Fruit fly (Drosophila melanogaster) whole organism, embryonic: ENCODE data around the gene CG8851.

ENCODE experiments used
- Atf3 ChIP-seq: fragments of 200-800 bp; sonication (Bioruptor generic); optimal IDR thresholded peaks from 3 replicates; lab custom pipeline; 2016; ENCODE audit warnings: missing biosample characterization, missing genetic modification characterization
- CG10321 ChIP-seq: fragments of 200-800 bp; sonication (Bioruptor generic); IDR thresholded peaks from 2 replicates; pipeline ENCODE4 v1.3.6; 2022; ENCODE audit warnings: missing biosample characterization, missing genetic modification characterization
- CG10959 ChIP-seq: fragments of 200-800 bp; sonication (Bioruptor generic); IDR thresholded peaks from 2 replicates; pipeline ENCODE4 v1.3.6; 2022; ENCODE audit warnings: missing biosample characterization, missing genetic modification characterization
- CG11093 ChIP-seq: fragments of 200-800 bp; sonication (Bioruptor generic); IDR thresholded peaks from 3 replicates; pipeline ENCODE4 v1.3.6; 2022; ENCODE audit warnings: missing biosample characterization, missing genetic modification characterization
- CG11456 ChIP-seq: fragments of 200-800 bp; sonication (Bioruptor generic); IDR thresholded peaks from 3 replicates; pipeline ENCODE4 v1.3.6; 2022; ENCODE audit warnings: missing biosample characterization, missing genetic modification characterization
- CG11504 ChIP-seq: fragments of 200-800 bp; sonication (Bioruptor generic); optimal IDR thresholded peaks from 3 replicates; lab custom pipeline; 2019; ENCODE audit warnings: missing biosample characterization, mild to moderate bottlenecking, missing genetic modification characterization, moderate library complexity
- CG12942 ChIP-seq: fragments of 200-800 bp; sonication (Bioruptor generic); optimal IDR thresholded peaks from 3 replicates; lab custom pipeline; 2016; ENCODE audit warnings: missing biosample characterization, missing genetic modification characterization
- CG15073 ChIP-seq: fragments of 200-800 bp; sonication (Bioruptor generic); optimal IDR thresholded peaks from 2 replicates; lab custom pipeline; 2016; ENCODE audit warnings: missing biosample characterization, missing genetic modification characterization
- CG15514 ChIP-seq: fragments of 200-800 bp; sonication (Bioruptor generic); optimal IDR thresholded peaks from 3 replicates; lab custom pipeline; 2017; ENCODE audit warnings: missing biosample characterization, missing genetic modification characterization, mild to moderate bottlenecking, moderate library complexity, missing genetic modification reagents
- CG15696 ChIP-seq: fragments of 200-800 bp; sonication (Bioruptor generic); optimal IDR thresholded peaks from 2 replicates; lab custom pipeline; 2019; ENCODE audit warnings: missing biosample characterization, mild to moderate bottlenecking, missing genetic modification characterization, moderate library complexity
- CG17912 ChIP-seq: fragments of 200-800 bp; sonication (Bioruptor generic); optimal IDR thresholded peaks from 2 replicates; lab custom pipeline; 2018; ENCODE audit warnings: missing biosample characterization, mild to moderate bottlenecking, missing genetic modification characterization
- CG18011 ChIP-seq: fragments of 200-800 bp; sonication (Bioruptor generic); optimal IDR thresholded peaks from 2 replicates; lab custom pipeline; 2017; ENCODE audit warnings: missing biosample characterization, missing genetic modification characterization, mild to moderate bottlenecking, moderate library complexity, missing genotype
- CG2202 ChIP-seq: fragments of 200-800 bp; sonication (Bioruptor generic); optimal IDR thresholded peaks from 2 replicates; lab custom pipeline; 2018; ENCODE audit warnings: missing biosample characterization, mild to moderate bottlenecking, missing genetic modification characterization
- CG3407 ChIP-seq: fragments of 200-800 bp; sonication (Bioruptor generic); optimal IDR thresholded peaks from 2 replicates; lab custom pipeline; 2018; ENCODE audit warnings: missing biosample characterization, mild to moderate bottlenecking, missing genetic modification characterization
- CG34224 ChIP-seq: fragments of 200-800 bp; sonication (Bioruptor generic); IDR thresholded peaks from 3 replicates; pipeline ENCODE4 v1.3.6; 2022; ENCODE audit warnings: missing biosample characterization, missing genetic modification characterization; ENCODE audit not compliant: partially characterized antibody
- CG6272 ChIP-seq: fragments of 200-800 bp; sonication (Bioruptor generic); IDR thresholded peaks from 2 replicates; pipeline ENCODE4 v1.3.6; 2022; ENCODE audit warnings: missing biosample characterization, missing genetic modification characterization
- CG7556 ChIP-seq: fragments of 200-800 bp; sonication (Bioruptor generic); optimal IDR thresholded peaks from 2 replicates; lab custom pipeline; 2017; ENCODE audit warnings: missing biosample characterization, mild to moderate bottlenecking, missing genetic modification characterization
- CG7786 ChIP-seq: fragments of 200-800 bp; sonication (Bioruptor generic); optimal IDR thresholded peaks from 2 replicates; lab custom pipeline; 2016; ENCODE audit warnings: missing biosample characterization, missing genetic modification characterization
- CG7839 ChIP-seq: fragments of 200-800 bp; sonication (Bioruptor generic); optimal IDR thresholded peaks from 3 replicates; lab custom pipeline; 2018; ENCODE audit warnings: missing biosample characterization, mild to moderate bottlenecking, missing genetic modification characterization, moderate library complexity
- CG8290 ChIP-seq, 3 experiments: fragments of 200-800 bp; sonication (Bioruptor generic); optimal IDR thresholded peaks; 2 replicates each; lab custom pipeline; 2016 to 2019; ENCODE audit warnings: missing biosample characterization in 3 of 3, missing genetic modification characterization in 3 of 3, mild to moderate bottlenecking in 2 of 3, moderate library complexity in 1 of 3
- CG9437 ChIP-seq: fragments of 200-800 bp; sonication (Bioruptor generic); optimal IDR thresholded peaks from 2 replicates; lab custom pipeline; 2018; ENCODE audit warnings: missing biosample characterization, mild to moderate bottlenecking, missing genetic modification characterization
- CG9932 ChIP-seq: fragments of 200-800 bp; sonication (Bioruptor generic); IDR thresholded peaks from 2 replicates; pipeline ENCODE4 v1.3.6; 2022; ENCODE audit warnings: missing biosample characterization, missing genetic modification characterization
- CTCF ChIP-seq: fragments of 200-800 bp; sonication (Bioruptor generic); optimal IDR thresholded peaks from 2 replicates; lab custom pipeline; 2017; ENCODE audit warnings: missing biosample characterization, mild to moderate bottlenecking, missing genetic modification characterization, moderate library complexity
- Dek ChIP-seq: fragments of 200-800 bp; sonication (Bioruptor generic); optimal IDR thresholded peaks from 3 replicates; lab custom pipeline; 2019; ENCODE audit warnings: missing biosample characterization, mild to moderate bottlenecking, missing genetic modification characterization, moderate library complexity
- Doc3 ChIP-seq: fragments of 200-800 bp; sonication (Bioruptor generic); IDR thresholded peaks from 3 replicates; pipeline ENCODE4 v1.3.6; 2022; ENCODE audit warnings: missing biosample characterization, missing genetic modification characterization; ENCODE audit not compliant: partially characterized antibody
- Fer3 ChIP-seq: fragments of 200-800 bp; sonication (Bioruptor generic); optimal IDR thresholded peaks from 2 replicates; lab custom pipeline; 2018; ENCODE audit warnings: missing biosample characterization, mild to moderate bottlenecking, missing genetic modification characterization, moderate library complexity
- Gug ChIP-seq: fragments of 200-800 bp; sonication (Bioruptor generic); IDR thresholded peaks from 4 replicates; pipeline ENCODE4 v1.3.6; 2022; ENCODE audit warnings: missing biosample characterization, missing genetic modification characterization
- Med ChIP-seq: fragments of 200-800 bp; sonication (Bioruptor generic); peaks from one replicate; lab custom pipeline; 2016; ENCODE audit warnings: missing biosample characterization, missing genetic modification characterization, mild to moderate bottlenecking, inconsistent platforms, moderate library complexity
- Nf-YA ChIP-seq: fragments of 200-800 bp; sonication (Bioruptor generic); IDR thresholded peaks from 2 replicates; pipeline ENCODE4 v1.3.6; 2022; ENCODE audit warnings: missing biosample characterization, missing genetic modification characterization
- Oaz ChIP-seq: fragments of 200-800 bp; sonication (Bioruptor generic); IDR thresholded peaks from 2 replicates; pipeline ENCODE4 v1.3.6; 2022; ENCODE audit warnings: missing biosample characterization, missing genetic modification characterization
- Xrp1 ChIP-seq: fragments of 200-800 bp; sonication (Bioruptor generic); IDR thresholded peaks from 2 replicates; pipeline ENCODE4 v1.3.6; 2022; ENCODE audit warnings: missing biosample characterization, missing genetic modification characterization
- amos ChIP-seq: fragments of 200-800 bp; sonication (Bioruptor generic); IDR thresholded peaks from 2 replicates; pipeline ENCODE4 v1.3.6; 2022; ENCODE audit warnings: missing biosample characterization, missing genetic modification characterization; ENCODE audit not compliant: partially characterized antibody
- cad ChIP-seq: fragments of >200 bp; optimal IDR thresholded peaks from 2 replicates; lab custom pipeline; 2017; ENCODE audit warnings: missing biosample characterization, missing genetic modification characterization
- cg ChIP-seq: fragments of 200-800 bp; sonication (Bioruptor generic); optimal IDR thresholded peaks from 3 replicates; lab custom pipeline; 2019; ENCODE audit warnings: missing biosample characterization, mild to moderate bottlenecking, missing genetic modification characterization, moderate library complexity
- crol ChIP-seq: fragments of 200-800 bp; sonication (Bioruptor generic); IDR thresholded peaks from 2 replicates; pipeline ENCODE4 v1.3.6; 2022; ENCODE audit warnings: missing biosample characterization, missing genetic modification characterization
- dan ChIP-seq: fragments of 200-800 bp; sonication (Bioruptor generic); IDR thresholded peaks from 2 replicates; pipeline ENCODE4 v1.3.6; 2022; ENCODE audit warnings: missing biosample characterization, missing genetic modification characterization
- dati ChIP-seq: fragments of 200-800 bp; sonication (Bioruptor generic); IDR thresholded peaks from 2 replicates; pipeline ENCODE4 v1.3.6; 2022; ENCODE audit warnings: missing biosample characterization, missing genetic modification characterization
- disco-r ChIP-seq: fragments of 200-800 bp; sonication (Bioruptor generic); optimal IDR thresholded peaks from 2 replicates; lab custom pipeline; 2016; ENCODE audit warnings: missing biosample characterization, missing genetic modification characterization
- dmrt99B ChIP-seq: fragments of 200-800 bp; sonication (Bioruptor generic); optimal IDR thresholded peaks from 2 replicates; lab custom pipeline; 2018; ENCODE audit warnings: missing biosample characterization, mild to moderate bottlenecking, missing genetic modification characterization, moderate library complexity
- dysf ChIP-seq: fragments of 200-800 bp; sonication (Bioruptor generic); IDR thresholded peaks from 3 replicates; pipeline ENCODE4 v1.3.6; 2022; ENCODE audit warnings: missing biosample characterization, missing genetic modification characterization
- fd64A ChIP-seq: fragments of 200-800 bp; sonication (Bioruptor generic); optimal IDR thresholded peaks from 3 replicates; lab custom pipeline; 2018; ENCODE audit warnings: missing biosample characterization, mild to moderate bottlenecking, missing genetic modification characterization
- grau ChIP-seq: fragments of 200-800 bp; optimal IDR thresholded peaks from 3 replicates; lab custom pipeline; 2019; ENCODE audit warnings: missing biosample characterization, mild to moderate bottlenecking, missing genetic modification characterization, moderate library complexity
- kni ChIP-seq: fragments of 200-800 bp; sonication (Bioruptor generic); optimal IDR thresholded peaks from 3 replicates; lab custom pipeline; 2017; ENCODE audit warnings: mild to moderate bottlenecking, missing biosample characterization, missing genetic modification reagents, missing genetic modification characterization
- pros ChIP-seq: fragments of 200-800 bp; sonication (Bioruptor generic); optimal IDR thresholded peaks from 3 replicates; lab custom pipeline; 2019; ENCODE audit warnings: missing biosample characterization, mild to moderate bottlenecking, missing genetic modification characterization, moderate library complexity
- sens-2 ChIP-seq: fragments of 200-800 bp; sonication (Bioruptor generic); IDR thresholded peaks from 2 replicates; pipeline ENCODE4 v1.3.6; 2022; ENCODE audit warnings: missing biosample characterization, missing genetic modification characterization
- sug ChIP-seq: fragments of 200-800 bp; optimal IDR thresholded peaks from 2 replicates; lab custom pipeline; 2019; ENCODE audit warnings: missing biosample characterization, mild to moderate bottlenecking, missing genetic modification characterization, moderate library complexity
- twi ChIP-seq: fragments of 200-800 bp; optimal IDR thresholded peaks from 2 replicates; lab custom pipeline; 2019; ENCODE audit warnings: missing biosample characterization, mild to moderate bottlenecking, missing genetic modification characterization, moderate library complexity
- z ChIP-seq: fragments of 200-800 bp; sonication (Bioruptor generic); IDR thresholded peaks from 3 replicates; pipeline ENCODE4 v1.3.6; 2022; ENCODE audit warnings: missing biosample characterization, missing genetic modification characterization
- zen2 ChIP-seq: fragments of 200-800 bp; sonication (Bioruptor generic); IDR thresholded peaks from 3 replicates; pipeline ENCODE4 v1.3.6; 2022; ENCODE audit warnings: missing biosample characterization, missing genetic modification characterization; ENCODE audit not compliant: partially characterized antibody

Gene CG8851

DNA sequence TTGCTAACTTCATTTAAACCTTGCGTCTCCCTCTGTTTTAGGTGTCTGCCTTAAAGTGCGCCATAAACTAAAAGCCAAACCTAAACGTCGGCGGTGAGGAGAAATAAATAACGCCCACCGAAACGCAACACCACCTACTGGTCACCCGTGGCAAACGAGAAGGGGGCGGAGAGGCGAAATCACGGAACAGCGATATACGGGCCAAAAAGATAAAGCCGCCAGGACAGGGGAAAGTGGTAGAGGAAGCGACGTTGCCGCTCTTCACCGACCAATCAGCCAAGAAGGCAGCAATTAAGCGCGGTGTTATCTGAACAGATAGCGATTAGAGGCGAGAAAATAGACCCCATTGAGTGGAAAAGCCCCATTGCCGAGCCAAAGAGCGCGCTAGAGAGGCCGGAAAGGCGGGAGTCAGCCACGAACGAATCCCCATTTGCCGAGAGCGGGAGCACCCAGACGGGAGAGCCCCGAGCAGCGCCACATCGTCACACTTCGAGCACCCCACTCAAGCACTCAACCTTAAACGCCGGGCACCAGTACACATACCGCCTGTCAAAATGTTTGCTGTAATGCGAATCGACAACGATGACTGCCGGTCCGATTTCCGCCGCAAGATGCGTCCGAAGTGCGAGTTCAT is 25.7 kb downstream of the CG8851 start (continued):
- TF ChIP-seq Doc3 (GFP tag; lab: Robert Waterston, UW) (peak; percentile 60; the same call in 1 of the 3 replicates), sug (tag; lab: Kevin White, UChicago) (peak; percentile 35), Gug (no peak), twi (tag; lab: Kevin White, UChicago) (no peak), CG15073 (no peak), sens-2 (GFP tag; lab: Robert Waterston, UW) (0 out of 2 replicates have a peak, but pooled peaks have one; percentile 28), CTCF (peak; percentile 65), Xrp1 (GFP tag; lab: Robert Waterston, UW) (peak; percentile 39; the same call in 1 of the 2 replicates), CG34224 (GFP tag; lab: Robert Waterston, UW) (peak; percentile 80), Nf-YA (peak; percentile 63; the same call in 1 of the 2 replicates), Fer3 (tag; lab: Kevin White, UChicago) (no peak), zen2 (GFP tag; lab: Robert Waterston, UW) (peak; percentile 86), CG17912 (GFP tag; lab: Kevin White, UChicago) (no peak), fd64A (GFP tag; lab: Kevin White, UChicago) (no peak), Oaz (no peak), CG7786 (GFP tag; lab: Kevin White, UChicago) (no peak), CG12942 (GFP tag; lab: Kevin White, UChicago) (no peak), disco-r (GFP tag; lab: Kevin White, UChicago) (no peak), Atf3 (GFP tag; lab: Kevin White, UChicago) (no peak), CG11504 (tag; lab: Kevin White, UChicago) (no peak), CG15514 (GFP tag; lab: Kevin White, UChicago) (no peak), dmrt99B (tag; lab: Kevin White, UChicago) (no peak), CG6272 (GFP tag; lab: Robert Waterston, UW) (no peak), amos (no peak; the same call in 1 of the 2 replicates), CG9932 (GFP tag; lab: Robert Waterston, UW) (peak; percentile 22; the same call in 1 of the 2 replicates), CG18011 (no peak), CG3407 (GFP tag; lab: Kevin White, UChicago) (peak; percentile 100), dysf (no peak), dan (no peak), CG10321 (peak; percentile 50), z (GFP tag; lab: Robert Waterston, UW) (peak; percentile 95)

DNA sequence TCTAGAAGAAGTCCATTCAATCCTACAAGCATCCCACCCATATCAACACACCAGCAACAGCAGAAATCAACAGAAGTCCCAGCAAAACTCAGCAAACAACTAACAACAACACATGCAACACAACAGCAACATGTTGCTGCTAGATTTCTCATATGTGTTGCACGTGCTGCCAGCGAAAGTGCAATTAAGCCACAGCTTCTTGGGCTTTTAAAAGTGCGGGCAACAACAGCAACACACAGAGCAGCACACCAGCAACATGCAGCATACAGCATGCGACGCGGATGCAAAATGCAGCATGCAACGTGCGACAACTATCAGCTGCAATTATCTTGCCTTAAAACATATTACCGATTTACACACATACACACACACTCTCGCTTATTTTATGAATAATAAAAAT is 28.0 kb downstream of the CG8851 start:
- TF ChIP-seq cg (GFP tag; lab: Kevin White, UChicago) (no peak), CG11504 (tag; lab: Kevin White, UChicago) (peak; percentile 52), CG11456 (GFP tag; lab: Robert Waterston, UW) (0 out of 3 replicates have a peak, but pooled peaks have one; percentile 5)

DNA sequence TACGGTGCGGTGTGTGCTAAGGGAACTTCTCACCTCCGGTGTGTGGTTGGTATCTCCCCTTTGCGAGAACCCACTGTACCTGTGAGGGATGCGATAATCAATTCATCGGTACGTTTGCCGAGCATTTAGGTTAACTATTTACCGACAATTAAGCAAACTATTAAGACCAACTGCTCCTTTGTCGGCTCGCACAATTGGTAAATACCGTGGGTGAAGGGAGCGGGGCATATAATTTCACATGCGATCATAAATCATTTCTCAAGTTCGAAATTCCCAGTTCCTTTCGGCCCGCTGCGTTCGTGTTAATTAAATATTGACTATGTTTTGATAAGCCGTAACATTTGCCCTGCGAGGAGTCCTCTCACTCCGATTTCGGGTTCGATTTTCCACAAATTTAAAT is 29.4 kb downstream of the CG8851 start:
- TF ChIP-seq Dek (tag; lab: Kevin White, UChicago) (no peak), CG7839 (tag; lab: Kevin White, UChicago) (no peak), CG8290 (GFP tag; optimal IDR thresholded peaks at IDR 0.05; lab: Kevin White, UChicago) (no peak), CG8290 (tag; optimal IDR thresholded peaks at IDR 0.05; lab: Kevin White, UChicago) (peak in 1 of 2 experiments; percentile 0), CG15696 (tag; lab: Kevin White, UChicago) (peak; percentile 87), CG10959 (GFP tag; lab: Robert Waterston, UW) (no peak), CG9437 (GFP tag; lab: Kevin White, UChicago) (no peak), dati (GFP tag; lab: Robert Waterston, UW) (no peak), grau (tag; lab: Kevin White, UChicago) (peak; percentile 76), CG7556 (GFP tag; lab: Kevin White, UChicago) (no peak), cad (GFP tag; lab: Kevin White, UChicago) (peak; percentile 11), kni (GFP tag; lab: Kevin White, UChicago) (peak; percentile 18), CG11093 (GFP tag; lab: Robert Waterston, UW) (no peak), CG2202 (peak; percentile 16), crol (peak; percentile 42; the same call in 1 of the 2 replicates), pros (GFP tag; lab: Kevin White, UChicago) (peak; percentile 4), Med (GFP tag; lab: Kevin White, UChicago) (peak; percentile 39)
